Worm (Caenorhabditis elegans) whole organism, L1 larva: ENCODE measurements around the gene F16G10.7.

Source experiments
- C04F5.9 ChIP-seq: sonication (generic microtip); optimal IDR thresholded peaks from 2 replicates; lab custom pipeline; 2016; ENCODE audit warnings: missing genetic modification characterization, missing compliant biosample characterization
- F16B12.6 ChIP-seq: fragments of 150-350 bp; optimal IDR thresholded peaks from 2 replicates; lab custom pipeline; 2014; ENCODE audit warnings: missing biosample characterization, missing genetic modification characterization
- aha-1 ChIP-seq: fragments of 150-350 bp; optimal IDR thresholded peaks from 2 replicates; lab custom pipeline; 2014; ENCODE audit warnings: missing biosample characterization, missing genetic modification characterization
- aly-2 ChIP-seq: fragments of 150-350 bp; optimal IDR thresholded peaks from 2 replicates; lab custom pipeline; 2014; ENCODE audit warnings: missing biosample characterization, missing genetic modification characterization
- blmp-1 ChIP-seq: fragments of 150-350 bp; optimal IDR thresholded peaks from 2 replicates; lab custom pipeline; 2014; ENCODE audit warnings: missing biosample characterization, missing genetic modification characterization
- ceh-63 ChIP-seq: fragments of 200-800 bp; sonication (Bioruptor generic); optimal IDR thresholded peaks from 2 replicates; lab custom pipeline; 2018; ENCODE audit warnings: mild to moderate bottlenecking, missing genetic modification characterization, missing compliant biosample characterization
- ceh-82 ChIP-seq, 3 experiments: fragments of 150-350 bp in 1 of 3; sonication (generic microtip) in 2 of 3; optimal IDR thresholded peaks; 2 replicates each; lab custom pipeline; 2014 to 2017; ENCODE audit warnings: missing biosample characterization in 3 of 3, missing genetic modification characterization in 3 of 3
- ceh-88 ChIP-seq: fragments of 200-800 bp; sonication (Bioruptor generic); IDR thresholded peaks from 2 replicates; pipeline ENCODE4 v1.3.6; 2022; ENCODE audit warnings: missing genetic modification characterization, missing compliant biosample characterization
- ceh-90 ChIP-seq: sonication (generic microtip); optimal IDR thresholded peaks from 2 replicates; lab custom pipeline; 2016; ENCODE audit warnings: missing genetic modification characterization, missing compliant biosample characterization
- ces-1 ChIP-seq: fragments of 150-350 bp; optimal IDR thresholded peaks from 2 replicates; lab custom pipeline; 2014; ENCODE audit warnings: missing biosample characterization, missing genetic modification reagents, missing genetic modification characterization
- dsc-1 ChIP-seq: sonication (generic microtip); optimal IDR thresholded peaks from 2 replicates; lab custom pipeline; 2016; ENCODE audit warnings: mild to moderate bottlenecking, missing genetic modification characterization, missing compliant biosample characterization
- efl-1 ChIP-seq, 4 experiments: fragments of 150-350 bp; optimal IDR thresholded peaks in 3 of 4; peaks in 1 of 4; 1 replicate in 1 of 4; 2 replicates in 3 of 4; lab custom pipeline; 2014; ENCODE audit warnings: missing biosample characterization in 2 of 4, missing genetic modification characterization in 2 of 4, missing genetic modification reagents in 2 of 4
- elt-2 ChIP-seq: sonication (generic microtip); optimal IDR thresholded peaks from 2 replicates; lab custom pipeline; 2016; ENCODE audit warnings: missing genetic modification characterization, mild to moderate bottlenecking, inconsistent platforms, missing compliant biosample characterization, missing genetic modification reagents
- elt-3 ChIP-seq, 6 experiments: fragments of 150-350 bp in 1 of 6; sonication (generic microtip); optimal IDR thresholded peaks; 2 replicates each; lab custom pipeline; 2017 to 2018; ENCODE audit warnings: missing biosample characterization in 6 of 6, missing genetic modification characterization in 6 of 6, inconsistent platforms in 1 of 6
- ets-5 ChIP-seq: fragments of 200-800 bp; sonication (Bioruptor generic); IDR thresholded peaks from 2 replicates; pipeline ENCODE4 v1.3.6; 2022; ENCODE audit warnings: missing genetic modification characterization, missing compliant biosample characterization
- fkh-10 ChIP-seq: sonication (generic microtip); optimal IDR thresholded peaks from 2 replicates; lab custom pipeline; 2017; ENCODE audit warnings: missing biosample characterization, missing genetic modification reagents, missing genetic modification characterization
- fkh-8 ChIP-seq: sonication (generic microtip); optimal IDR thresholded peaks from 2 replicates; lab custom pipeline; 2016; ENCODE audit warnings: mild to moderate bottlenecking, missing genetic modification characterization, missing compliant biosample characterization
- fos-1 ChIP-seq: fragments of 150-350 bp; optimal IDR thresholded peaks from 2 replicates; lab custom pipeline; 2014; ENCODE audit warnings: missing biosample characterization, missing genetic modification characterization
- grh-1 ChIP-seq: fragments of 200-800 bp; sonication (Bioruptor generic); IDR thresholded peaks from 2 replicates; pipeline ENCODE4 v1.3.6; 2022; ENCODE audit warnings: missing genetic modification reagents, missing genetic modification characterization, missing compliant biosample characterization
- jun-1 ChIP-seq: fragments of 150-350 bp; optimal IDR thresholded peaks from 2 replicates; lab custom pipeline; 2014; ENCODE audit warnings: missing biosample characterization, missing genetic modification reagents, missing genetic modification characterization
- lin-13 ChIP-seq: fragments of 150-350 bp; optimal IDR thresholded peaks from 2 replicates; lab custom pipeline; 2014; ENCODE audit warnings: missing biosample characterization, missing genetic modification reagents, missing genetic modification characterization
- lin-15B ChIP-seq: fragments of 150-350 bp; sonication (generic microtip); optimal IDR thresholded peaks from 3 replicates; lab custom pipeline; 2014; ENCODE audit warnings: missing biosample characterization, missing genetic modification characterization
- lin-39 ChIP-seq: fragments of 150-350 bp; optimal IDR thresholded peaks from 2 replicates; lab custom pipeline; 2014; ENCODE audit warnings: missing biosample characterization, missing genetic modification reagents, missing genetic modification characterization
- lir-3 ChIP-seq: sonication (generic microtip); optimal IDR thresholded peaks from 2 replicates; lab custom pipeline; 2016; ENCODE audit warnings: mild to moderate bottlenecking, missing genetic modification characterization, moderate library complexity, missing compliant biosample characterization; ENCODE audit not compliant: poor library complexity
- mab-9 ChIP-seq: fragments of 200-800 bp; sonication (Bioruptor generic); IDR thresholded peaks from 2 replicates; pipeline ENCODE4 v1.3.6; 2022; ENCODE audit warnings: missing genetic modification reagents, missing genetic modification characterization, missing compliant biosample characterization
- mdl-1 ChIP-seq, 2 experiments: fragments of 150-350 bp; optimal IDR thresholded peaks; 2 replicates each; lab custom pipeline; 2014 to 2017; ENCODE audit warnings: missing biosample characterization in 2 of 2, missing genetic modification characterization in 2 of 2, inconsistent platforms in 1 of 2
- mef-2 ChIP-seq: fragments of 150-350 bp; optimal IDR thresholded peaks from 2 replicates; lab custom pipeline; 2014; ENCODE audit warnings: missing biosample characterization, missing genetic modification characterization
- nhr-11 ChIP-seq: fragments of 150-350 bp; optimal IDR thresholded peaks from 2 replicates; lab custom pipeline; 2014; ENCODE audit warnings: missing biosample characterization, missing genetic modification characterization
- nhr-19 ChIP-seq: fragments of 200-800 bp; sonication (Bioruptor generic); conservative IDR thresholded peaks from 2 replicates; pipeline ENCODE4 v1.3.6; 2022; ENCODE audit warnings: missing genetic modification characterization, missing compliant biosample characterization
- nhr-71 ChIP-seq: sonication (generic microtip); optimal IDR thresholded peaks from 2 replicates; lab custom pipeline; 2016; ENCODE audit warnings: mild to moderate bottlenecking, missing genetic modification characterization, moderate library complexity, missing compliant biosample characterization
- nhr-76 ChIP-seq: sonication (generic microtip); optimal IDR thresholded peaks from 2 replicates; lab custom pipeline; 2017; ENCODE audit warnings: missing biosample characterization, missing genetic modification characterization
- nhr-85 ChIP-seq: sonication (generic microtip); peaks from one replicate; lab custom pipeline; 2016; ENCODE audit warnings: missing genetic modification characterization, inconsistent platforms, missing compliant biosample characterization
- rnt-1 ChIP-seq: sonication (generic microtip); optimal IDR thresholded peaks from 2 replicates; lab custom pipeline; 2016; ENCODE audit warnings: mild to moderate bottlenecking, missing genetic modification characterization, moderate library complexity, missing compliant biosample characterization
- skn-1 ChIP-seq: fragments of 150-350 bp; optimal IDR thresholded peaks from 2 replicates; lab custom pipeline; 2014; ENCODE audit warnings: missing biosample characterization, missing genetic modification characterization
- snu-23 ChIP-seq: sonication (generic microtip); optimal IDR thresholded peaks from 2 replicates; lab custom pipeline; 2016; ENCODE audit warnings: missing genetic modification characterization, missing compliant biosample characterization
- sox-4 ChIP-seq: sonication (generic microtip); optimal IDR thresholded peaks from 2 replicates; lab custom pipeline; 2016; ENCODE audit warnings: missing genetic modification characterization, missing compliant biosample characterization
- tbx-2 ChIP-seq: sonication (generic microtip); optimal IDR thresholded peaks from 2 replicates; lab custom pipeline; 2016; ENCODE audit warnings: missing genetic modification characterization, missing compliant biosample characterization
- unc-62 ChIP-seq: fragments of 150-350 bp; optimal IDR thresholded peaks from 2 replicates; lab custom pipeline; 2014; ENCODE audit warnings: missing biosample characterization, missing genetic modification reagents, missing genetic modification characterization
- vab-15 ChIP-seq: sonication (generic microtip); optimal IDR thresholded peaks from 2 replicates; lab custom pipeline; 2017; ENCODE audit warnings: missing genotype, mild to moderate bottlenecking, missing genetic modification characterization, missing compliant biosample characterization
- xbp-1 ChIP-seq: sonication (generic microtip); optimal IDR thresholded peaks from 2 replicates; lab custom pipeline; 2016; ENCODE audit warnings: missing genetic modification characterization, missing compliant biosample characterization
- zip-4 ChIP-seq: fragments of 200-800 bp; sonication (Bioruptor generic); optimal IDR thresholded peaks from 2 replicates; lab custom pipeline; 2018; ENCODE audit warnings: mild to moderate bottlenecking, missing genetic modification characterization, moderate library complexity, missing compliant biosample characterization
- ztf-4 ChIP-seq: fragments of 150-350 bp; optimal IDR thresholded peaks from 2 replicates; lab custom pipeline; 2014; ENCODE audit warnings: missing biosample characterization, missing genetic modification characterization

F16G10.7 gene

ce11 chrII:2399810-2400209 is 19.7 kb upstream of the F16G10.7 start:
- no peak for TF ChIP-seq fkh-10
- TF ChIP-seq blmp-1 (tag; lab: Kevin White, UChicago), result peak; percentile 92
- TF ChIP-seq jun-1 (tag; lab: Kevin White, UChicago), result no peak
- TF ChIP-seq elt-3 (tag; optimal IDR thresholded peaks at IDR 0.05; lab: Kevin White, UChicago), result peak; percentile 89 to 97 (median 91)
- no peak for TF ChIP-seq skn-1 (tag; lab: Kevin White, UChicago)
- TF ChIP-seq ces-1, result no peak
- no peak for TF ChIP-seq dsc-1 (tag; lab: Kevin White, UChicago)

- TF ChIP-seq sox-4 (tag; lab: Kevin White, UChicago), result no peak
- no peak for TF ChIP-seq aly-2 (tag; lab: Kevin White, UChicago)
- TF ChIP-seq lin-15B (tag; lab: Kevin White, UChicago), result no peak
- TF ChIP-seq ces-1, result no peak
- no peak for TF ChIP-seq efl-1 (optimal IDR thresholded peaks at IDR 0.05; lab: Kevin White, UChicago)
- TF ChIP-seq efl-1 (GFP tag; optimal IDR thresholded peaks at IDR 0.05 in 1 of 2; lab: Kevin White, UChicago), result no peak
- TF ChIP-seq vab-15 (tag; lab: Kevin White, UChicago), result no peak
- TF ChIP-seq mdl-1 (tag; optimal IDR thresholded peaks at IDR 0.05; lab: Kevin White, UChicago), result no peak
- no peak for TF ChIP-seq fos-1
- no peak for TF ChIP-seq tbx-2 (tag; lab: Kevin White, UChicago)
- no peak for TF ChIP-seq mef-2 (tag; lab: Kevin White, UChicago)
- TF ChIP-seq blmp-1 (tag; lab: Kevin White, UChicago), result no peak
These were observed 18.8 kb upstream of the F16G10.7 start, which contains the start of gene F16G10.14 for ce11 chrII:2398884-2399283. F16G10.14 (minus strand) TSS chrII:2398984.

DNA sequence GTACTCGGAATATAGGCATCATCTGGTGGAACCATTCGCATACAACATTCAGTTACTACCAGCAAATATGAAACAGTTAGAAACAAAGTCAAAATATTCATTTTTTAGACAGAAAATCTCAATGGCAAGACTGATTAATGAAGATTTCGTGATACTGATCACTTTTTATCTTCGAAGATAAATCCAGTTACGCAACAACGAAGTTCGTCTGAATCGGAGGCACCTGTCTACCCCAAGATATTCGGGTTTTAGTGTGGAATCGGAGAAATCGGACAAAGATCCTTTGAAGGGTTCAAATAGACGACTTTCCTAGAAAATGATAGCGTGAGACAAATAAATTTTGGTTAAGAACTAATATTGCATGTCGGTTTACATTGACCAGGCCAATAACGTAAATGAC is 15.8 kb upstream of the F16G10.7 start, which contains the start of gene F16G10.13:
Gene F16G10.13 (minus strand): TSS at position 101 of the 400 bp plus-strand sequence.
- TF ChIP-seq nhr-76 (tag; lab: Kevin White, UChicago) (no peak), unc-62 (GFP tag; lab: Kevin White, UChicago) (no peak), lin-39 (tag; lab: Kevin White, UChicago) (no peak), aha-1 (tag; lab: Kevin White, UChicago) (no peak), ztf-4 (tag; lab: Kevin White, UChicago) (no peak), ceh-63 (GFP tag; lab: Kevin White, UChicago) (no peak), grh-1 (GFP tag; lab: Robert Waterston, UW) (no peak), jun-1 (tag; lab: Kevin White, UChicago) (no peak), nhr-85 (tag; lab: Kevin White, UChicago) (no peak), fkh-8 (tag; lab: Kevin White, UChicago) (no peak), mdl-1 (tag; optimal IDR thresholded peaks at IDR 0.05; lab: Kevin White, UChicago) (no peak), elt-2 (tag; lab: Kevin White, UChicago) (no peak)

DNA sequence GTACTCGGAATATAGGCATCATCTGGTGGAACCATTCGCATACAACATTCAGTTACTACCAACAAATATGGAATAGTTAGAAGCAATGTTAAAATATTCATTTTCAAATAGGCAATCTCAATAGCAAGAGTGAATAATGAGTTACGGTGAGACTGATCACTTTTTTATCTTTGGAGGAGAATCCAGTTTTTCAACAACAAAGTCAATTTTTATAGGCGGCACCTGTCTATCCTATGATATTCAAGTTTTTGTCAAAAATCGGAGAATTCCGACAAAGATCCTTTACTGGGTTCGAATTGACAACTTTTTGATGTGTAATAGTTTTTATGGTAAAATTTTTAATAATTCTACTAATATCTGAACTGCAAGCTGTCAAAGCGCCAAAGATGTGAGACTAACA is 13.7 kb upstream of the F16G10.7 start, which contains the start of gene F16G10.11:
Gene F16G10.11 (minus strand): TSS at position 101 of the 400 bp plus-strand sequence.
- TF ChIP-seq zip-4 (GFP tag; lab: Kevin White, UChicago) (no peak), ztf-4 (tag; lab: Kevin White, UChicago) (no peak), mab-9 (no peak), nhr-71 (no peak), ceh-88 (GFP tag; lab: Robert Waterston, UW) (no peak), lin-13 (no peak), nhr-19 (GFP tag; lab: Robert Waterston, UW) (no peak), xbp-1 (tag; lab: Kevin White, UChicago) (no peak)

ce11 chrII:2390884-2391283 is 10.8 kb upstream of the F16G10.7 start, which contains the start of gene F16G10.10:
F16G10.10 (minus strand) TSS chrII:2390984.
- TF ChIP-seq ceh-90 (tag; lab: Kevin White, UChicago), result no peak
- no peak for TF ChIP-seq snu-23 (GFP tag; lab: Kevin White, UChicago)
- TF ChIP-seq C04F5.9, result no peak
- no peak for TF ChIP-seq nhr-71
- TF ChIP-seq lir-3, result no peak
- no peak for TF ChIP-seq ets-5
- TF ChIP-seq nhr-11 (tag; lab: Kevin White, UChicago), result no peak
- no peak for TF ChIP-seq F16B12.6 (tag; lab: Kevin White, UChicago)
- no peak for TF ChIP-seq ceh-82 (tag; optimal IDR thresholded peaks at IDR 0.05; lab: Kevin White, UChicago)
- TF ChIP-seq rnt-1 (tag; lab: Kevin White, UChicago), result no peak
- no peak for TF ChIP-seq zip-4 (GFP tag; lab: Kevin White, UChicago)
- TF ChIP-seq, all 84 proteins: peak for 0
